Fruit fly (Drosophila melanogaster) whole organism, embryonic: ENCODE results near the gene ppk7.

ENCODE experiments used
- CG11085 ChIP-seq: fragments of 200-800 bp; sonication (Bioruptor generic); IDR thresholded peaks from 2 replicates; pipeline ENCODE4 v1.3.6; 2022; ENCODE audit warnings: missing biosample characterization, missing genetic modification characterization
- CG11398 ChIP-seq: fragments of 200-800 bp; sonication (Bioruptor generic); optimal IDR thresholded peaks from 2 replicates; lab custom pipeline; 2016; ENCODE audit warnings: missing biosample characterization, missing genetic modification characterization
- CG15479 ChIP-seq: fragments of 200-800 bp; sonication (Bioruptor generic); optimal IDR thresholded peaks from 3 replicates; lab custom pipeline; 2019; ENCODE audit warnings: missing biosample characterization, mild to moderate bottlenecking, missing genetic modification characterization, moderate library complexity
- CG16779 ChIP-seq: fragments of 200-800 bp; sonication (Bioruptor generic); IDR thresholded peaks from 2 replicates; pipeline ENCODE4 v1.3.6; 2022; ENCODE audit warnings: missing biosample characterization, missing genetic modification characterization
- CG30431 ChIP-seq: fragments of 200-800 bp; sonication (Bioruptor generic); optimal IDR thresholded peaks from 2 replicates; lab custom pipeline; 2017; ENCODE audit warnings: missing biosample characterization, missing genetic modification characterization
- CG4328 ChIP-seq: fragments of 200-800 bp; sonication (Bioruptor generic); optimal IDR thresholded peaks from 3 replicates; lab custom pipeline; 2017; ENCODE audit warnings: missing biosample characterization, missing genetic modification reagents, missing genetic modification characterization
- Ets97D ChIP-seq: fragments of 200-800 bp; sonication (Bioruptor generic); optimal IDR thresholded peaks from 3 replicates; lab custom pipeline; 2016; ENCODE audit warnings: missing biosample characterization, missing genetic modification characterization
- NC2α ChIP-seq: fragments of 200-800 bp; sonication (Bioruptor generic); optimal IDR thresholded peaks from 2 replicates; lab custom pipeline; 2016; ENCODE audit warnings: missing biosample characterization, missing genetic modification characterization
- Xrp1 ChIP-seq: fragments of 200-800 bp; sonication (Bioruptor generic); IDR thresholded peaks from 2 replicates; pipeline ENCODE4 v1.3.6; 2022; ENCODE audit warnings: missing biosample characterization, missing genetic modification characterization
- ase ChIP-seq: fragments of 200-800 bp; sonication (Bioruptor generic); IDR thresholded peaks from 3 replicates; pipeline ENCODE4 v1.3.6; 2022; ENCODE audit warnings: missing biosample characterization, missing genetic modification characterization
- dmrt99B ChIP-seq: fragments of 200-800 bp; sonication (Bioruptor generic); optimal IDR thresholded peaks from 2 replicates; lab custom pipeline; 2018; ENCODE audit warnings: missing biosample characterization, mild to moderate bottlenecking, missing genetic modification characterization, moderate library complexity
- sisA ChIP-seq: fragments of 200-800 bp; sonication (Bioruptor generic); IDR thresholded peaks from 2 replicates; pipeline ENCODE4 v1.3.6; 2022; ENCODE audit warnings: missing biosample characterization, missing genetic modification characterization

dm6 chr2L:6340222-6340725, 13.9 kb downstream of the ppk7 start:
- TF ChIP-seq Xrp1 (GFP tag; lab: Robert Waterston, UW) (no peak), CG11398 (no peak), NC2α (GFP tag; lab: Kevin White, UChicago) (no peak), ase (no peak), sisA (GFP tag; lab: Robert Waterston, UW) (no peak), Ets97D (GFP tag; lab: Kevin White, UChicago) (no peak), CG4328 (GFP tag; lab: Kevin White, UChicago) (no peak), CG11085 (GFP tag; lab: Robert Waterston, UW) (no peak), CG30431 (GFP tag; lab: Kevin White, UChicago) (no peak), CG16779 (GFP tag; lab: Robert Waterston, UW) (no peak), dmrt99B (no peak), CG15479 (GFP tag; lab: Kevin White, UChicago) (no peak)
